Fruit fly (Drosophila melanogaster) whole organism, pupa: ENCODE results near the gene CG4957.
A peak's percentile ranks its signal among the peaks of the same experiment; 100 is the strongest.

ENCODE experiments used
- CG10348 ChIP-seq: fragments of 200-800 bp; sonication (Bioruptor generic); IDR thresholded peaks from 2 replicates; pipeline ENCODE4 v1.3.6; 2022; ENCODE audit warnings: missing biosample characterization, missing genetic modification characterization
- CG14655 ChIP-seq: fragments of 200-800 bp; sonication (Bioruptor generic); optimal IDR thresholded peaks from 3 replicates; lab custom pipeline; 2017; ENCODE audit warnings: mild to moderate bottlenecking, missing biosample characterization, missing genetic modification reagents, missing genetic modification characterization
- CG15710 ChIP-seq: fragments of 200-800 bp; sonication (Bioruptor generic); optimal IDR thresholded peaks from 2 replicates; lab custom pipeline; 2018; ENCODE audit warnings: missing biosample characterization, mild to moderate bottlenecking, missing genetic modification characterization, moderate library complexity
- CG4496 ChIP-seq: fragments of 200-800 bp; sonication (Bioruptor generic); IDR thresholded peaks from 3 replicates; pipeline ENCODE4 v1.3.6; 2022; ENCODE audit warnings: missing biosample characterization, missing genetic modification characterization
- CG8159 ChIP-seq: fragments of 200-800 bp; sonication (Bioruptor generic); optimal IDR thresholded peaks from 3 replicates; lab custom pipeline; 2018; ENCODE audit warnings: missing biosample characterization, mild to moderate bottlenecking, missing genetic modification characterization, moderate library complexity
- CG8301 ChIP-seq: fragments of 200-800 bp; sonication (Bioruptor generic); optimal IDR thresholded peaks from 2 replicates; lab custom pipeline; 2018; ENCODE audit warnings: missing biosample characterization, mild to moderate bottlenecking, missing genetic modification characterization
- CG9948 ChIP-seq: fragments of 200-800 bp; sonication (Bioruptor generic); optimal IDR thresholded peaks from 2 replicates; lab custom pipeline; 2018; ENCODE audit warnings: missing biosample characterization, mild to moderate bottlenecking, missing genetic modification characterization, moderate library complexity
- EcR ChIP-seq: fragments of 200-800 bp; sonication (Bioruptor generic); optimal IDR thresholded peaks from 3 replicates; lab custom pipeline; 2019; ENCODE audit warnings: missing biosample characterization, missing genetic modification characterization, mild to moderate bottlenecking, moderate library complexity, missing genetic modification reagents
- Pif1B ChIP-seq: fragments of 200-800 bp; sonication (Bioruptor generic); optimal IDR thresholded peaks from 3 replicates; lab custom pipeline; 2016; ENCODE audit warnings: missing biosample characterization, missing genetic modification characterization
- Snoo ChIP-seq: fragments of 200-800 bp; sonication (Bioruptor generic); optimal IDR thresholded peaks from 3 replicates; lab custom pipeline; 2017; ENCODE audit warnings: missing biosample characterization, mild to moderate bottlenecking, missing genetic modification characterization, inconsistent platforms
- fd96Ca ChIP-seq: fragments of 200-800 bp; sonication (Bioruptor generic); IDR thresholded peaks from 3 replicates; pipeline ENCODE4 v1.3.6; 2022; ENCODE audit warnings: missing biosample characterization, missing genetic modification characterization
- gl ChIP-seq: fragments of 200-800 bp; sonication (Bioruptor generic); optimal IDR thresholded peaks from 2 replicates; lab custom pipeline; 2018; ENCODE audit warnings: missing biosample characterization, mild to moderate bottlenecking, missing genetic modification characterization
- rn ChIP-seq: fragments of 200-800 bp; sonication (Bioruptor generic); IDR thresholded peaks from 2 replicates; pipeline ENCODE4 v1.3.6; 2022; ENCODE audit warnings: missing biosample characterization, missing genetic modification characterization

dm6 chr2L:10299810-10300147, 31.1 kb downstream of the CG4957 start, which contains the start of gene CYLD:
- peak; percentile 38 for TF ChIP-seq Snoo (tag; lab: Kevin White, UChicago)
- TF ChIP-seq CG14655 (GFP tag; lab: Kevin White, UChicago): no peak
- TF ChIP-seq CG10348 (GFP tag; lab: Robert Waterston, UW): no peak
- TF ChIP-seq CG4496 (GFP tag; lab: Robert Waterston, UW): no peak
- TF ChIP-seq EcR (GFP tag; lab: Kevin White, UChicago): no peak
- peak; percentile 50 for TF ChIP-seq CG15710 (tag; lab: Kevin White, UChicago)
- TF ChIP-seq CG8159 (tag; lab: Kevin White, UChicago): no peak
- TF ChIP-seq CG8301 (tag; lab: Kevin White, UChicago): peak; percentile 68
- no peak for TF ChIP-seq gl
- TF ChIP-seq rn (GFP tag; lab: Robert Waterston, UW): no peak
- TF ChIP-seq Pif1B (GFP tag; lab: Kevin White, UChicago): no peak
- peak; percentile 58 for TF ChIP-seq CG9948 (tag; lab: Kevin White, UChicago)
- no peak for TF ChIP-seq fd96Ca (GFP tag; lab: Robert Waterston, UW)
